Fruit fly (Drosophila melanogaster): Measurements from ENCODE around the gene dob.

Gene dob

dm6 chrX:15074646-15075351, 8.0 kb downstream of the dob start (continued):
- TF ChIP-seq fkh (GFP tag; optimal IDR thresholded peaks at IDR 0.05) (peak; percentile 72), Ets96B (tag; optimal IDR thresholded peaks at IDR 0.05) (peak; percentile 83), svp (GFP tag) (peak; percentile 93), CG8632 (GFP tag; optimal IDR thresholded peaks at IDR 0.05) (peak; percentile 80), CG8319 (GFP tag; optimal IDR thresholded peaks at IDR 0.05) (peak; percentile 67), CG7368 (GFP tag; optimal IDR thresholded peaks at IDR 0.05) (peak; percentile 82), net (GFP tag; optimal IDR thresholded peaks at IDR 0.05) (peak; percentile 89), Hr39 (GFP tag; optimal IDR thresholded peaks at IDR 0.05) (peak; percentile 79), dac (GFP tag; optimal IDR thresholded peaks at IDR 0.05) (peak; percentile 87), CG11762 (GFP tag; optimal IDR thresholded peaks at IDR 0.05; ENCODE audit: insufficient read depth) (peak; percentile 74), CG6163 (GFP tag; IDR thresholded peaks at IDR 0.05) (peak; percentile 86), Gug (GFP tag; IDR thresholded peaks at IDR 0.05) (peak; percentile 83), Sox102F (GFP tag; optimal IDR thresholded peaks at IDR 0.05) (peak; percentile 78), cyc (GFP tag; optimal IDR thresholded peaks at IDR 0.05) (peak; percentile 81), CG6854 (GFP tag; optimal IDR thresholded peaks at IDR 0.05) (no peak), Ets21C (GFP tag; optimal IDR thresholded peaks at IDR 0.05) (peak; percentile 61), CG3032 (tag; optimal IDR thresholded peaks at IDR 0.05) (peak; percentile 82), CG34406 (GFP tag; optimal IDR thresholded peaks at IDR 0.05) (peak; percentile 78), Hr38 (GFP tag; optimal IDR thresholded peaks at IDR 0.05) (peak; percentile 60), CG1621 (tag; optimal IDR thresholded peaks at IDR 0.05) (peak; percentile 76), Eip75B (GFP tag; optimal IDR thresholded peaks at IDR 0.05) (peak; percentile 85), dsx (GFP tag; optimal IDR thresholded peaks at IDR 0.05; ENCODE audit: poor library complexity, severe bottlenecking) (peak; percentile 76), Hr4 (GFP tag; optimal IDR thresholded peaks at IDR 0.05) (peak; percentile 88), Blimp-1 (GFP tag; optimal IDR thresholded peaks at IDR 0.05) (peak; percentile 47), esn (GFP tag; optimal IDR thresholded peaks at IDR 0.05) (peak; percentile 80), CG11902 (GFP tag; optimal IDR thresholded peaks at IDR 0.05) (peak; percentile 71), CG6808 (GFP tag; optimal IDR thresholded peaks at IDR 0.05) (peak; percentile 90), lz (GFP tag; optimal IDR thresholded peaks at IDR 0.05) (peak; percentile 85), CG11294 (GFP tag; IDR thresholded peaks at IDR 0.05) (peak; percentile 81), Met (GFP tag; optimal IDR thresholded peaks at IDR 0.05) (peak; percentile 80), pdm3 (GFP tag; optimal IDR thresholded peaks at IDR 0.05) (peak; percentile 92)

dm6 chrX:15075485-15076037, 8.8 kb downstream of the dob start:
- TF ChIP-seq Blimp-1 (GFP tag; optimal IDR thresholded peaks at IDR 0.05) (peak; percentile 48), CG7368 (GFP tag; optimal IDR thresholded peaks at IDR 0.05) (no peak), CG4318 (GFP tag; optimal IDR thresholded peaks at IDR 0.05) (no peak)

- peak; percentile 42 for TF ChIP-seq CG9139 (GFP tag; optimal IDR thresholded peaks at IDR 0.05)
- peak; percentile 31 for TF ChIP-seq CG32006 (GFP tag; optimal IDR thresholded peaks at IDR 0.05)
- no peak for TF ChIP-seq CG1621 (tag; optimal IDR thresholded peaks at IDR 0.05)
- TF ChIP-seq Gug (GFP tag; IDR thresholded peaks at IDR 0.05), result no peak
- no peak for TF ChIP-seq lz (GFP tag; optimal IDR thresholded peaks at IDR 0.05)
- TF ChIP-seq CG7368 (GFP tag; optimal IDR thresholded peaks at IDR 0.05), result peak; percentile 40
- TF ChIP-seq Ets21C (GFP tag; optimal IDR thresholded peaks at IDR 0.05), result peak; percentile 14
- no peak for TF ChIP-seq Smox (GFP tag; optimal IDR thresholded peaks at IDR 0.05)
- TF ChIP-seq CG6854 (GFP tag; optimal IDR thresholded peaks at IDR 0.05), result peak; percentile 32
- TF ChIP-seq CG8119 (GFP tag; IDR thresholded peaks at IDR 0.05), result peak; percentile 41; the same call in 2 of the 3 replicates
- TF ChIP-seq CG6163 (GFP tag; IDR thresholded peaks at IDR 0.05), result peak; percentile 67; the same call in 2 of the 3 replicates
- peak; percentile 13 for TF ChIP-seq pdm3 (GFP tag; optimal IDR thresholded peaks at IDR 0.05)
- no peak for TF ChIP-seq CG8632 (GFP tag; optimal IDR thresholded peaks at IDR 0.05)
- TF ChIP-seq Sox14 (GFP tag; optimal IDR thresholded peaks at IDR 0.05), result peak; percentile 63
- no peak for TF ChIP-seq Hr39 (GFP tag; optimal IDR thresholded peaks at IDR 0.05)
- peak; percentile 20 for TF ChIP-seq Hr4 (GFP tag; optimal IDR thresholded peaks at IDR 0.05)
- TF ChIP-seq Blimp-1 (GFP tag; optimal IDR thresholded peaks at IDR 0.05), result no peak
- peak; percentile 37 for TF ChIP-seq net (GFP tag; optimal IDR thresholded peaks at IDR 0.05)
- TF ChIP-seq CG11902 (GFP tag; optimal IDR thresholded peaks at IDR 0.05), result no peak
- peak; percentile 24 for TF ChIP-seq CG4318 (GFP tag; optimal IDR thresholded peaks at IDR 0.05)
- no peak for TF ChIP-seq CG6792 (GFP tag; optimal IDR thresholded peaks at IDR 0.05)
- no peak for TF ChIP-seq CG11294 (GFP tag; IDR thresholded peaks at IDR 0.05)
- TF ChIP-seq Hr38 (GFP tag; optimal IDR thresholded peaks at IDR 0.05), result no peak
- peak; percentile 0 for TF ChIP-seq CG10631 (GFP tag; optimal IDR thresholded peaks at IDR 0.05)
- no peak for TF ChIP-seq Ets96B (tag; optimal IDR thresholded peaks at IDR 0.05)
- peak; percentile 25 for TF ChIP-seq esn (GFP tag; optimal IDR thresholded peaks at IDR 0.05)
- no peak for TF ChIP-seq Eip93F (GFP tag; optimal IDR thresholded peaks at IDR 0.05)
- TF ChIP-seq Met (GFP tag; optimal IDR thresholded peaks at IDR 0.05), result peak; percentile 13
- TF ChIP-seq cyc (GFP tag; optimal IDR thresholded peaks at IDR 0.05), result no peak
- no peak for TF ChIP-seq CG8319 (GFP tag; optimal IDR thresholded peaks at IDR 0.05)
- no peak for TF ChIP-seq Lpt (GFP tag; optimal IDR thresholded peaks at IDR 0.05)
- TF ChIP-seq CG11762 (GFP tag; optimal IDR thresholded peaks at IDR 0.05; ENCODE audit: insufficient read depth), result no peak
Measured at dm6 chrX:15076038-15076575, 9.3 kb downstream of the dob start, which contains the start of gene Lsd-2. Gene Lsd-2 (minus strand): TSS chrX:15076220.

Data from whole organism, prepupa.